Fruit fly (Drosophila melanogaster) whole organism, embryonic: ENCODE data around the gene Mis12.

Experiments used
- ATbp ChIP-seq: fragments of 200-800 bp; sonication (Bioruptor generic); optimal IDR thresholded peaks from 2 replicates; lab custom pipeline; 2017; ENCODE audit warnings: missing biosample characterization, mild to moderate bottlenecking, missing genetic modification characterization, missing genetic modification reagents
- Ada2b ChIP-seq: fragments of 200-800 bp; sonication (Bioruptor generic); IDR thresholded peaks from 2 replicates; pipeline ENCODE4 v1.3.6; 2022; ENCODE audit warnings: missing biosample characterization, missing genetic modification characterization
- Atf3 ChIP-seq: fragments of 200-800 bp; sonication (Bioruptor generic); optimal IDR thresholded peaks from 3 replicates; lab custom pipeline; 2016; ENCODE audit warnings: missing biosample characterization, missing genetic modification characterization
- Atf6 ChIP-seq: fragments of 200-800 bp; sonication (Bioruptor generic); IDR thresholded peaks from 2 replicates; pipeline ENCODE4 v1.3.6; 2022; ENCODE audit warnings: missing biosample characterization, missing genetic modification characterization
- Awh ChIP-seq: fragments of 200-800 bp; sonication (Bioruptor generic); IDR thresholded peaks from 2 replicates; pipeline ENCODE4, ENCODE4 v1.3.6; 2022; ENCODE audit warnings: missing biosample characterization, missing genetic modification characterization
- B-H2 ChIP-seq: fragments of 200-800 bp; sonication (Bioruptor generic); optimal IDR thresholded peaks from 2 replicates; lab custom pipeline; 2018; ENCODE audit warnings: missing biosample characterization, mild to moderate bottlenecking, missing genetic modification characterization
- Blimp-1 ChIP-seq: fragments of 200-800 bp; sonication (Bioruptor generic); optimal IDR thresholded peaks from 3 replicates; lab custom pipeline; 2018; ENCODE audit warnings: missing biosample characterization, missing genetic modification characterization, mild to moderate bottlenecking, moderate library complexity, missing genetic modification reagents
- Bteb2 ChIP-seq: fragments of 200-800 bp; sonication (Bioruptor generic); optimal IDR thresholded peaks from 2 replicates; lab custom pipeline; 2016; ENCODE audit warnings: missing biosample characterization, missing genetic modification characterization
- CG10267 ChIP-seq: fragments of 200-800 bp; sonication (Bioruptor generic); optimal IDR thresholded peaks from 2 replicates; lab custom pipeline; 2018; ENCODE audit warnings: missing biosample characterization, mild to moderate bottlenecking, missing genetic modification characterization, moderate library complexity
- CG11398 ChIP-seq: fragments of 200-800 bp; sonication (Bioruptor generic); optimal IDR thresholded peaks from 2 replicates; lab custom pipeline; 2016; ENCODE audit warnings: missing biosample characterization, missing genetic modification characterization
- CG12236 ChIP-seq: fragments of 200-800 bp; sonication (Bioruptor generic); optimal IDR thresholded peaks from 2 replicates; lab custom pipeline; 2016; ENCODE audit warnings: missing biosample characterization, missing genetic modification characterization
- CG13287 ChIP-seq: fragments of 200-800 bp; sonication (Bioruptor generic); IDR thresholded peaks from 2 replicates; pipeline ENCODE4 v1.3.6; 2022; ENCODE audit warnings: missing biosample characterization, missing genetic modification characterization; ENCODE audit not compliant: partially characterized antibody
- CG15073 ChIP-seq: fragments of 200-800 bp; sonication (Bioruptor generic); optimal IDR thresholded peaks from 2 replicates; lab custom pipeline; 2016; ENCODE audit warnings: missing biosample characterization, missing genetic modification characterization
- CG15696 ChIP-seq: fragments of 200-800 bp; sonication (Bioruptor generic); optimal IDR thresholded peaks from 2 replicates; lab custom pipeline; 2019; ENCODE audit warnings: missing biosample characterization, mild to moderate bottlenecking, missing genetic modification characterization, moderate library complexity
- CG17186 ChIP-seq: fragments of 200-800 bp; sonication (Bioruptor generic); optimal IDR thresholded peaks from 3 replicates; lab custom pipeline; 2017; ENCODE audit warnings: missing biosample characterization, missing genetic modification reagents, missing genetic modification characterization
- CG18011 ChIP-seq: fragments of 200-800 bp; sonication (Bioruptor generic); optimal IDR thresholded peaks from 2 replicates; lab custom pipeline; 2017; ENCODE audit warnings: missing biosample characterization, missing genetic modification characterization, mild to moderate bottlenecking, moderate library complexity, missing genotype
- CG18599 ChIP-seq: fragments of 200-800 bp; sonication (Bioruptor generic); optimal IDR thresholded peaks from 3 replicates; lab custom pipeline; 2017; ENCODE audit warnings: missing biosample characterization, missing genetic modification characterization, mild to moderate bottlenecking, moderate library complexity, missing genetic modification reagents
- CG2120 ChIP-seq: fragments of 200-800 bp; sonication (Bioruptor generic); optimal IDR thresholded peaks from 3 replicates; lab custom pipeline; 2016; ENCODE audit warnings: missing biosample characterization, missing genetic modification characterization
- CG4730 ChIP-seq: fragments of 200-800 bp; sonication (Bioruptor generic); IDR thresholded peaks from 2 replicates; pipeline ENCODE4 v1.3.6; 2022; ENCODE audit warnings: missing biosample characterization, missing genetic modification characterization
- CG9215 ChIP-seq: fragments of 200-800 bp; sonication (Bioruptor generic); IDR thresholded peaks from 2 replicates; pipeline ENCODE4 v1.3.6; 2022; ENCODE audit warnings: missing biosample characterization, missing genetic modification characterization
- CG9609 ChIP-seq: fragments of 200-800 bp; sonication (Bioruptor generic); optimal IDR thresholded peaks from 3 replicates; lab custom pipeline; 2016; ENCODE audit warnings: missing biosample characterization, missing genetic modification characterization
- D ChIP-seq, 2 experiments: fragments of 200-800 bp in 1 of 2; fragments of >200 bp in 1 of 2; sonication (Bioruptor generic) in 1 of 2; optimal IDR thresholded peaks; 2 replicates in 1 of 2; 3 replicates in 1 of 2; lab custom pipeline; 2017; ENCODE audit warnings: mild to moderate bottlenecking in 1 of 2, missing biosample characterization in 1 of 2, missing genetic modification characterization in 1 of 2, missing genetic modification reagents in 1 of 2
- Deaf1 ChIP-seq: fragments of 200-800 bp; optimal IDR thresholded peaks from 3 replicates; lab custom pipeline; 2019; ENCODE audit warnings: missing biosample characterization, mild to moderate bottlenecking, missing genetic modification characterization, moderate library complexity
- Hr3 ChIP-seq: fragments of 200-800 bp; sonication (Bioruptor generic); optimal IDR thresholded peaks from 3 replicates; lab custom pipeline; 2016; ENCODE audit warnings: missing biosample characterization, missing genetic modification characterization
- Mes4 ChIP-seq: fragments of 200-800 bp; sonication (Bioruptor generic); optimal IDR thresholded peaks from 2 replicates; lab custom pipeline; 2016; ENCODE audit warnings: missing biosample characterization, missing genetic modification characterization
- Oaz ChIP-seq: fragments of 200-800 bp; sonication (Bioruptor generic); IDR thresholded peaks from 2 replicates; pipeline ENCODE4 v1.3.6; 2022; ENCODE audit warnings: missing biosample characterization, missing genetic modification characterization
- Opbp ChIP-seq: fragments of 200-800 bp; sonication (Bioruptor generic); IDR thresholded peaks from 3 replicates; pipeline ENCODE4 v1.3.6; 2022; ENCODE audit warnings: missing biosample characterization, missing genetic modification characterization; ENCODE audit not compliant: partially characterized antibody
- Rfx ChIP-seq: fragments of 200-800 bp; sonication (Bioruptor generic); IDR thresholded peaks from 2 replicates; pipeline ENCODE4 v1.3.6; 2022; ENCODE audit warnings: missing biosample characterization, missing genetic modification characterization
- ac ChIP-seq: fragments of 200-800 bp; sonication (Bioruptor generic); optimal IDR thresholded peaks from 3 replicates; lab custom pipeline; 2017; ENCODE audit warnings: missing biosample characterization, mild to moderate bottlenecking, missing genetic modification characterization
- az2 ChIP-seq: fragments of 200-800 bp; sonication (Bioruptor generic); optimal IDR thresholded peaks from 3 replicates; lab custom pipeline; 2016; ENCODE audit warnings: missing biosample characterization, missing genetic modification characterization
- bowl ChIP-seq: fragments of 200-800 bp; sonication (Bioruptor generic); IDR thresholded peaks from 2 replicates; pipeline ENCODE4 v1.3.6; 2022; ENCODE audit warnings: missing biosample characterization, missing genetic modification characterization
- btn ChIP-seq: fragments of 200-800 bp; sonication (Bioruptor generic); optimal IDR thresholded peaks from 2 replicates; lab custom pipeline; 2016; ENCODE audit warnings: missing biosample characterization, missing genetic modification characterization
- crc ChIP-seq: fragments of 200-800 bp; sonication (Bioruptor generic); optimal IDR thresholded peaks from 2 replicates; lab custom pipeline; 2016; ENCODE audit warnings: missing biosample characterization, missing genetic modification characterization
- da ChIP-seq: fragments of 200-800 bp; sonication (Bioruptor generic); optimal IDR thresholded peaks from 2 replicates; lab custom pipeline; 2016; ENCODE audit warnings: missing biosample characterization, missing genetic modification characterization
- fd3F ChIP-seq: fragments of 200-800 bp; sonication (Bioruptor generic); optimal IDR thresholded peaks from 2 replicates; lab custom pipeline; 2018; ENCODE audit warnings: missing biosample characterization, mild to moderate bottlenecking, missing genetic modification characterization, moderate library complexity
- gcm2 ChIP-seq: fragments of 200-800 bp; sonication (Bioruptor generic); optimal IDR thresholded peaks from 2 replicates; lab custom pipeline; 2016; ENCODE audit warnings: missing biosample characterization, missing genetic modification characterization
- lbe ChIP-seq: fragments of 200-800 bp; sonication (Bioruptor generic); optimal IDR thresholded peaks from 2 replicates; lab custom pipeline; 2016; ENCODE audit warnings: missing biosample characterization, mild to moderate bottlenecking, missing genetic modification characterization
- maf-S ChIP-seq: fragments of 200-800 bp; sonication (Bioruptor generic); optimal IDR thresholded peaks from 2 replicates; lab custom pipeline; 2016; ENCODE audit warnings: missing biosample characterization, missing genetic modification characterization
- nerfin-1 ChIP-seq: fragments of 200-800 bp; sonication (Bioruptor generic); optimal IDR thresholded peaks from 3 replicates; lab custom pipeline; 2019; ENCODE audit warnings: missing biosample characterization, mild to moderate bottlenecking, missing genetic modification characterization, moderate library complexity
- oc ChIP-seq: fragments of 200-800 bp; sonication (Bioruptor generic); optimal IDR thresholded peaks from 2 replicates; lab custom pipeline; 2018; ENCODE audit warnings: missing biosample characterization, mild to moderate bottlenecking, missing genetic modification characterization, moderate library complexity
- odd ChIP-seq: fragments of 200-800 bp; sonication (Bioruptor generic); optimal IDR thresholded peaks from 2 replicates; lab custom pipeline; 2017; ENCODE audit warnings: missing biosample characterization, mild to moderate bottlenecking, missing genetic modification characterization
- pnt ChIP-seq: fragments of 200-800 bp; sonication (Bioruptor generic); optimal IDR thresholded peaks from 3 replicates; lab custom pipeline; 2016; ENCODE audit warnings: missing biosample characterization, missing genetic modification characterization
- pum ChIP-seq: fragments of 200-800 bp; sonication (Bioruptor generic); optimal IDR thresholded peaks from 2 replicates; lab custom pipeline; 2016; ENCODE audit warnings: missing biosample characterization, missing genetic modification characterization
- ranshi ChIP-seq: fragments of 200-800 bp; sonication (Bioruptor generic); IDR thresholded peaks from 2 replicates; pipeline ENCODE4 v1.3.6; 2022; ENCODE audit warnings: missing biosample characterization, missing genetic modification characterization
- row ChIP-seq: fragments of 200-800 bp; sonication (Bioruptor generic); IDR thresholded peaks from 3 replicates; pipeline ENCODE4 v1.3.6; 2022; ENCODE audit warnings: missing biosample characterization, missing genetic modification characterization
- schlank ChIP-seq: fragments of 200-800 bp; sonication (Bioruptor generic); optimal IDR thresholded peaks from 2 replicates; lab custom pipeline; 2018; ENCODE audit warnings: missing biosample characterization, mild to moderate bottlenecking, missing genetic modification characterization
- sd ChIP-seq: fragments of 200-800 bp; sonication (Bioruptor generic); optimal IDR thresholded peaks from 3 replicates; lab custom pipeline; 2018; ENCODE audit warnings: missing biosample characterization, mild to moderate bottlenecking, missing genetic modification characterization, moderate library complexity
- sqz ChIP-seq: fragments of 200-800 bp; sonication (Bioruptor generic); optimal IDR thresholded peaks from 3 replicates; lab custom pipeline; 2018; ENCODE audit warnings: missing biosample characterization, mild to moderate bottlenecking, missing genetic modification characterization
- vvl ChIP-seq: fragments of 200-800 bp; sonication (Bioruptor generic); IDR thresholded peaks from 2 replicates; pipeline ENCODE4 v1.3.6; 2022; ENCODE audit warnings: missing biosample characterization, missing genetic modification characterization
- yki ChIP-seq: fragments of >200 bp; optimal IDR thresholded peaks from 3 replicates; lab custom pipeline; 2018

The Mis12 gene

DNA sequence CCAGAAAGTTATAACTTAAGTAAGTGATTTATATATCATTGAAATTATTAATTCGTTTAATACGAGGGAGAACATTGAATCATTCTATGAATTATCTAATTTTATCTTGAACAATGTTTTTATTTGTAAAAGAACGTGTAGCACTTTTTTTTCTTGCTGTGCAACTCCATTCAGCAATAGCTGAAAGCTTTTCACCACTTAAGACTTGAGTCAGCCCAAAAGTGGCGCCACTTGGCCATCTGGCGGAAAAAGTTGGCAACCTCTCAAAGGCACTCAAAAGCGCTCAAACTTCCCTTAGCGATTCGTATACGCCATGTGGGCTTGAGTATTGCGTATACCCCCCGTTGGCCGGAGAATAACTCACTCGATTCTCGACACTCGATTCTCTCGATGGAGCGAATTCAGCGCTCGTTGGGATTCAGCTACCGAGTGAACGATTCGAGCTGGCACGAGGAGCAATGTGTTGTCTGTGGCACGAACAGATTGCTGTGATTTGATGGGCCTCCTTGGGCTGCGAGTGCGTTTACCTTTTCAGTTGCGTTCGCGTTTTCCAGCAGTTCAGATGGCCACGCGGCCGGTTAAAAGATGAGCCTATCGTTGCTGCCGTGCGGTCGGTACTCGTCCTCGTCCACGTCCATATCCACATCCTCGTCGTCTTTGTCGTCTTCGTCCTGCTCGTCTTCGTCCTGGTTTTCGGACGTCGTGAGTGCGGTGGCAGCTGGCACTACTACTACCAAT, 44.9 kb upstream of the Mis12 start (continued):
- TF ChIP-seq CG13287 (GFP tag; lab: Robert Waterston, UW) (peak; percentile 53), schlank (tag; lab: Kevin White, UChicago) (no peak), Atf6 (peak; percentile 46; the same call in 1 of the 2 replicates), Awh (GFP tag; lab: Robert Waterston, UW) (peak; percentile 39; the same call in 1 of the 2 replicates), Oaz (GFP tag; lab: Robert Waterston, UW) (peak; percentile 25; the same call in 1 of the 2 replicates), nerfin-1 (tag; lab: Kevin White, UChicago) (no peak), sd (no peak), CG12236 (GFP tag; lab: Kevin White, UChicago) (no peak), Bteb2 (GFP tag; lab: Kevin White, UChicago) (peak; percentile 20), Blimp-1 (GFP tag; lab: Kevin White, UChicago) (no peak), odd (GFP tag; lab: Kevin White, UChicago) (no peak), CG18599 (GFP tag; lab: Kevin White, UChicago) (peak; percentile 5), pum (no peak), oc (tag; lab: Kevin White, UChicago) (no peak), Rfx (peak; percentile 75), CG10267 (tag; lab: Kevin White, UChicago) (no peak), D (optimal IDR thresholded peaks at IDR 0.05; lab: Kevin White, UChicago) (no peak), D (GFP tag; optimal IDR thresholded peaks at IDR 0.05; lab: Kevin White, UChicago) (no peak), fd3F (no peak), CG9609 (GFP tag; lab: Kevin White, UChicago) (no peak), B-H2 (GFP tag; lab: Kevin White, UChicago) (no peak), CG18011 (peak; percentile 11), Atf3 (GFP tag; lab: Kevin White, UChicago) (no peak), btn (no peak), CG2120 (GFP tag; lab: Kevin White, UChicago) (peak; percentile 64), az2 (GFP tag; lab: Kevin White, UChicago) (no peak), yki (lab: Kevin White, UChicago) (no peak), ATbp (GFP tag; lab: Kevin White, UChicago) (no peak), Opbp (no peak), crc (GFP tag; lab: Kevin White, UChicago) (no peak), pnt (GFP tag; lab: Kevin White, UChicago) (no peak), CG11398 (GFP tag; lab: Kevin White, UChicago) (no peak), Hr3 (peak; percentile 27), Deaf1 (tag; lab: Kevin White, UChicago) (peak; percentile 96), row (GFP tag; lab: Robert Waterston, UW) (peak; percentile 62), CG17186 (GFP tag; lab: Kevin White, UChicago) (no peak), ranshi (GFP tag; lab: Robert Waterston, UW) (no peak), maf-S (GFP tag; lab: Kevin White, UChicago) (no peak), Ada2b (GFP tag; lab: Robert Waterston, UW) (0 out of 2 replicates have a peak, but pooled peaks have one; percentile 9), CG4730 (GFP tag; lab: Robert Waterston, UW) (peak; percentile 63; the same call in 1 of the 2 replicates), CG9215 (GFP tag; lab: Robert Waterston, UW) (no peak), lbe (GFP tag; lab: Kevin White, UChicago) (no peak), gcm2 (no peak), CG15696 (tag; lab: Kevin White, UChicago) (no peak), Mes4 (GFP tag; lab: Kevin White, UChicago) (no peak), ac (GFP tag; lab: Kevin White, UChicago) (no peak), bowl (GFP tag; lab: Robert Waterston, UW) (no peak), CG15073 (GFP tag; lab: Kevin White, UChicago) (no peak), vvl (GFP tag; lab: Robert Waterston, UW) (peak; percentile 49; the same call in 1 of the 2 replicates), sqz (GFP tag; lab: Kevin White, UChicago) (no peak), da (GFP tag; lab: Kevin White, UChicago) (no peak)
